Fruit fly (Drosophila melanogaster) whole organism, embryonic: ENCODE measurements around the gene da.
A peak's percentile ranks its signal among the peaks of the same experiment; 100 is the strongest.

Experiments
- Ada2b ChIP-seq: fragments of 200-800 bp; sonication (Bioruptor generic); IDR thresholded peaks from 2 replicates; pipeline ENCODE4 v1.3.6; 2022; ENCODE audit warnings: missing biosample characterization, missing genetic modification characterization
- Atf3 ChIP-seq: fragments of 200-800 bp; sonication (Bioruptor generic); optimal IDR thresholded peaks from 3 replicates; lab custom pipeline; 2016; ENCODE audit warnings: missing biosample characterization, missing genetic modification characterization
- Awh ChIP-seq: fragments of 200-800 bp; sonication (Bioruptor generic); IDR thresholded peaks from 2 replicates; pipeline ENCODE4, ENCODE4 v1.3.6; 2022; ENCODE audit warnings: missing biosample characterization, missing genetic modification characterization
- B-H2 ChIP-seq: fragments of 200-800 bp; sonication (Bioruptor generic); optimal IDR thresholded peaks from 2 replicates; lab custom pipeline; 2018; ENCODE audit warnings: missing biosample characterization, mild to moderate bottlenecking, missing genetic modification characterization
- CG10462 ChIP-seq: fragments of 200-800 bp; sonication (Bioruptor generic); optimal IDR thresholded peaks from 2 replicates; lab custom pipeline; 2016; ENCODE audit warnings: missing biosample characterization, missing genetic modification characterization
- CG11398 ChIP-seq: fragments of 200-800 bp; sonication (Bioruptor generic); optimal IDR thresholded peaks from 2 replicates; lab custom pipeline; 2016; ENCODE audit warnings: missing biosample characterization, missing genetic modification characterization
- CG11560 ChIP-seq: fragments of 200-800 bp; sonication (Bioruptor generic); IDR thresholded peaks from 3 replicates; pipeline ENCODE4 v1.3.6; 2022; ENCODE audit warnings: missing biosample characterization, missing genetic modification characterization
- CG11723 ChIP-seq: fragments of 200-800 bp; sonication (Bioruptor generic); optimal IDR thresholded peaks from 2 replicates; lab custom pipeline; 2017; ENCODE audit warnings: missing biosample characterization, mild to moderate bottlenecking, missing genetic modification characterization
- CG12299 ChIP-seq: fragments of 200-800 bp; sonication (Bioruptor generic); optimal IDR thresholded peaks from 2 replicates; lab custom pipeline; 2018; ENCODE audit warnings: missing biosample characterization, mild to moderate bottlenecking, missing genetic modification characterization
- CG13296 ChIP-seq: fragments of 200-800 bp; sonication (Bioruptor generic); optimal IDR thresholded peaks from 3 replicates; lab custom pipeline; 2018; ENCODE audit warnings: missing biosample characterization, mild to moderate bottlenecking, missing genetic modification characterization
- CG14441 ChIP-seq: fragments of 200-800 bp; sonication (Bioruptor generic); IDR thresholded peaks from 2 replicates; pipeline ENCODE4 v1.3.6; 2022; ENCODE audit warnings: missing biosample characterization, missing genetic modification characterization
- CG14860 ChIP-seq: fragments of 200-800 bp; sonication (Bioruptor generic); IDR thresholded peaks from 3 replicates; pipeline ENCODE4 v1.3.6; 2022; ENCODE audit warnings: missing biosample characterization, missing genetic modification characterization; ENCODE audit not compliant: partially characterized antibody
- CG15073 ChIP-seq: fragments of 200-800 bp; sonication (Bioruptor generic); optimal IDR thresholded peaks from 2 replicates; lab custom pipeline; 2016; ENCODE audit warnings: missing biosample characterization, missing genetic modification characterization
- CG15514 ChIP-seq: fragments of 200-800 bp; sonication (Bioruptor generic); optimal IDR thresholded peaks from 3 replicates; lab custom pipeline; 2017; ENCODE audit warnings: missing biosample characterization, missing genetic modification characterization, mild to moderate bottlenecking, moderate library complexity, missing genetic modification reagents
- CG33557 ChIP-seq: fragments of 200-800 bp; sonication (Bioruptor generic); optimal IDR thresholded peaks from 2 replicates; lab custom pipeline; 2019; ENCODE audit warnings: missing biosample characterization, mild to moderate bottlenecking, missing genetic modification characterization, moderate library complexity
- CG3847 ChIP-seq: fragments of 200-800 bp; sonication (Bioruptor generic); IDR thresholded peaks from 2 replicates; pipeline ENCODE4 v1.3.6; 2022; ENCODE audit warnings: missing biosample characterization, missing genetic modification characterization
- CG42726 ChIP-seq: fragments of 200-800 bp; sonication (Bioruptor generic); IDR thresholded peaks from 2 replicates; pipeline ENCODE4 v1.3.6; 2022; ENCODE audit warnings: missing biosample characterization, missing genetic modification characterization; ENCODE audit not compliant: partially characterized antibody
- CG8388 ChIP-seq: fragments of 200-800 bp; sonication (Bioruptor generic); optimal IDR thresholded peaks from 2 replicates; lab custom pipeline; 2019; ENCODE audit warnings: missing biosample characterization, mild to moderate bottlenecking, missing genetic modification characterization, moderate library complexity
- CG9817 ChIP-seq: fragments of 200-800 bp; sonication (Bioruptor generic); optimal IDR thresholded peaks from 2 replicates; lab custom pipeline; 2018; ENCODE audit warnings: missing biosample characterization, mild to moderate bottlenecking, missing genetic modification characterization, moderate library complexity
- D19A ChIP-seq: fragments of 200-800 bp; optimal IDR thresholded peaks from 3 replicates; lab custom pipeline; 2019; ENCODE audit warnings: missing biosample characterization, mild to moderate bottlenecking, missing genetic modification characterization, moderate library complexity
- Dek ChIP-seq: fragments of 200-800 bp; sonication (Bioruptor generic); optimal IDR thresholded peaks from 3 replicates; lab custom pipeline; 2019; ENCODE audit warnings: missing biosample characterization, mild to moderate bottlenecking, missing genetic modification characterization, moderate library complexity
- Drgx ChIP-seq: fragments of 200-800 bp; sonication (Bioruptor generic); IDR thresholded peaks from 2 replicates; pipeline ENCODE4 v1.3.6; 2022; ENCODE audit warnings: missing biosample characterization, missing genetic modification characterization
- E2f1 ChIP-seq: fragments of 200-800 bp; sonication (Bioruptor generic); IDR thresholded peaks from 2 replicates; pipeline ENCODE4 v1.3.6; 2022; ENCODE audit warnings: missing biosample characterization, missing genetic modification characterization
- HLH3B ChIP-seq: fragments of 200-800 bp; sonication (Bioruptor generic); IDR thresholded peaks from 2 replicates; pipeline ENCODE4 v1.3.6; 2022; ENCODE audit warnings: missing biosample characterization, missing genetic modification characterization
- Hr39 ChIP-seq: fragments of >200 bp; optimal IDR thresholded peaks from 2 replicates; lab custom pipeline; 2017
- Kr ChIP-seq: fragments of 200-800 bp; sonication (Bioruptor generic); optimal IDR thresholded peaks from 2 replicates; lab custom pipeline; 2017; ENCODE audit warnings: missing biosample characterization, mild to moderate bottlenecking, missing genetic modification characterization
- Med ChIP-seq: fragments of 200-800 bp; sonication (Bioruptor generic); peaks from one replicate; lab custom pipeline; 2016; ENCODE audit warnings: missing biosample characterization, missing genetic modification characterization, mild to moderate bottlenecking, inconsistent platforms, moderate library complexity
- Oli ChIP-seq: fragments of 200-800 bp; sonication (Bioruptor generic); optimal IDR thresholded peaks from 2 replicates; lab custom pipeline; 2018; ENCODE audit warnings: missing biosample characterization, mild to moderate bottlenecking, missing genetic modification characterization, moderate library complexity
- Ptx1 ChIP-seq: fragments of 200-800 bp; sonication (Bioruptor generic); IDR thresholded peaks from 2 replicates; pipeline ENCODE4 v1.3.6; 2022; ENCODE audit warnings: missing biosample characterization, missing genetic modification characterization
- Side ChIP-seq: fragments of 200-800 bp; sonication (Bioruptor generic); optimal IDR thresholded peaks from 2 replicates; lab custom pipeline; 2016; ENCODE audit warnings: missing biosample characterization, missing genetic modification characterization
- Sry-β ChIP-seq: fragments of 200-800 bp; sonication (Bioruptor generic); optimal IDR thresholded peaks from 2 replicates; lab custom pipeline; 2018; ENCODE audit warnings: missing biosample characterization, mild to moderate bottlenecking, missing genetic modification characterization, moderate library complexity
- Xbp1 ChIP-seq: fragments of 200-800 bp; sonication (Bioruptor generic); optimal IDR thresholded peaks from 3 replicates; lab custom pipeline; 2016; ENCODE audit warnings: missing biosample characterization, mild to moderate bottlenecking, missing genetic modification characterization
- ap ChIP-seq: fragments of 200-800 bp; sonication (Bioruptor generic); IDR thresholded peaks from 2 replicates; pipeline ENCODE4 v1.3.6; 2022; ENCODE audit warnings: missing biosample characterization, missing genetic modification characterization
- ara ChIP-seq: fragments of 200-800 bp; sonication (Bioruptor generic); IDR thresholded peaks from 2 replicates; pipeline ENCODE4 v1.3.6; 2022; ENCODE audit warnings: missing biosample characterization, missing genetic modification characterization
- cg ChIP-seq: fragments of 200-800 bp; sonication (Bioruptor generic); optimal IDR thresholded peaks from 3 replicates; lab custom pipeline; 2019; ENCODE audit warnings: missing biosample characterization, mild to moderate bottlenecking, missing genetic modification characterization, moderate library complexity
- crp ChIP-seq, 2 experiments: fragments of 200-800 bp; sonication (Bioruptor generic); optimal IDR thresholded peaks; 2 replicates in 1 of 2; 3 replicates in 1 of 2; lab custom pipeline; 2017; ENCODE audit warnings: missing biosample characterization in 2 of 2, missing genetic modification characterization in 2 of 2, mild to moderate bottlenecking in 1 of 2, moderate library complexity in 1 of 2
- dimm ChIP-seq: fragments of 200-800 bp; sonication (Bioruptor generic); IDR thresholded peaks from 2 replicates; pipeline ENCODE4 v1.3.6; 2022; ENCODE audit warnings: missing biosample characterization, missing genetic modification characterization
- exex ChIP-seq: fragments of 200-800 bp; sonication (Bioruptor generic); optimal IDR thresholded peaks from 4 replicates; lab custom pipeline; 2018; ENCODE audit warnings: missing biosample characterization, mild to moderate bottlenecking, missing genetic modification characterization, moderate library complexity
- eyg ChIP-seq: fragments of 200-800 bp; sonication (Bioruptor generic); optimal IDR thresholded peaks from 3 replicates; lab custom pipeline; 2016; ENCODE audit warnings: missing biosample characterization, missing genetic modification characterization
- fd64A ChIP-seq: fragments of 200-800 bp; sonication (Bioruptor generic); optimal IDR thresholded peaks from 3 replicates; lab custom pipeline; 2018; ENCODE audit warnings: missing biosample characterization, mild to moderate bottlenecking, missing genetic modification characterization
- gce ChIP-seq: fragments of 200-800 bp; sonication (Bioruptor generic); IDR thresholded peaks from 3 replicates; pipeline ENCODE4 v1.3.6; 2022; ENCODE audit warnings: missing biosample characterization, missing genetic modification characterization
- gsb ChIP-seq: fragments of 200-800 bp; sonication (Bioruptor generic); IDR thresholded peaks from 2 replicates; pipeline ENCODE4 v1.3.6; 2022; ENCODE audit warnings: missing biosample characterization, missing genetic modification characterization
- gt ChIP-seq: fragments of 200-800 bp; sonication (Bioruptor generic); IDR thresholded peaks from 2 replicates; pipeline ENCODE4 v1.3.6; 2022; ENCODE audit warnings: missing biosample characterization, missing genetic modification characterization
- kni ChIP-seq: fragments of 200-800 bp; sonication (Bioruptor generic); optimal IDR thresholded peaks from 3 replicates; lab custom pipeline; 2017; ENCODE audit warnings: mild to moderate bottlenecking, missing biosample characterization, missing genetic modification reagents, missing genetic modification characterization
- lola ChIP-seq, 3 experiments: fragments of >200 bp in 2 of 3; fragments of 200-800 bp in 1 of 3; sonication (Bioruptor generic) in 1 of 3; optimal IDR thresholded peaks; 2 replicates each; lab custom pipeline; 2017 to 2019; ENCODE audit warnings: missing biosample characterization in 3 of 3, missing genetic modification characterization in 3 of 3, mild to moderate bottlenecking in 1 of 3, moderate library complexity in 1 of 3
- p53 ChIP-seq: fragments of 200-800 bp; sonication (Bioruptor generic); optimal IDR thresholded peaks from 2 replicates; lab custom pipeline; 2016; ENCODE audit warnings: missing biosample characterization, missing genetic modification characterization
- pum ChIP-seq: fragments of 200-800 bp; sonication (Bioruptor generic); optimal IDR thresholded peaks from 2 replicates; lab custom pipeline; 2016; ENCODE audit warnings: missing biosample characterization, missing genetic modification characterization
- schlank ChIP-seq: fragments of 200-800 bp; sonication (Bioruptor generic); optimal IDR thresholded peaks from 2 replicates; lab custom pipeline; 2018; ENCODE audit warnings: missing biosample characterization, mild to moderate bottlenecking, missing genetic modification characterization
- so ChIP-seq: fragments of 200-800 bp; sonication (Bioruptor generic); IDR thresholded peaks from 3 replicates; pipeline ENCODE4 v1.3.6; 2022; ENCODE audit warnings: missing biosample characterization, missing genetic modification characterization
- zen ChIP-seq: fragments of 200-800 bp; sonication (Bioruptor generic); optimal IDR thresholded peaks from 3 replicates; lab custom pipeline; 2018; ENCODE audit warnings: missing biosample characterization, mild to moderate bottlenecking, missing genetic modification characterization, moderate library complexity

Gene da

dm6 chr2L:10386208-10386805, 1.6 kb upstream of the da start, which contains the start of the genes Cdk1 and mRpS7 (continued):
- TF ChIP-seq kni, result no peak
- TF ChIP-seq CG3847 (GFP tag; lab: Robert Waterston, UW), result peak; percentile 51; the same call in 1 of the 2 replicates
- TF ChIP-seq dimm (GFP tag; lab: Robert Waterston, UW), result no peak
- no peak for TF ChIP-seq CG15073 (GFP tag; lab: Kevin White, UChicago)
- TF ChIP-seq Dek, result peak; percentile 81
- no peak for TF ChIP-seq gt
- TF ChIP-seq CG14441 (GFP tag; lab: Robert Waterston, UW), result peak; percentile 74
- TF ChIP-seq crp (GFP tag; optimal IDR thresholded peaks at IDR 0.05; lab: Kevin White, UChicago), result peak in 1 of 2 experiments; percentile 35
- TF ChIP-seq pum, result peak; percentile 56
- TF ChIP-seq CG11560, result no peak
- TF ChIP-seq ap (GFP tag; lab: Robert Waterston, UW), result 0 out of 2 replicates have a peak, but pooled peaks have one; percentile 40
- peak; percentile 18 for TF ChIP-seq Side
- peak; percentile 77 for TF ChIP-seq Xbp1
- no peak for TF ChIP-seq fd64A
- TF ChIP-seq CG12299 (tag; lab: Kevin White, UChicago), result peak; percentile 32
- peak; percentile 39 for TF ChIP-seq exex (tag; lab: Kevin White, UChicago)
- peak; percentile 79 for TF ChIP-seq CG8388 (GFP tag; lab: Kevin White, UChicago)
- TF ChIP-seq CG11723, result peak; percentile 86
- TF ChIP-seq Oli (tag; lab: Kevin White, UChicago), result peak; percentile 77
- no peak for TF ChIP-seq p53
- peak; percentile 68 for TF ChIP-seq CG15514 (GFP tag; lab: Kevin White, UChicago)
- TF ChIP-seq so, result 0 out of 3 replicates have a peak, but pooled peaks have one; percentile 34
- peak; percentile 86 for TF ChIP-seq Med
- no peak for TF ChIP-seq CG11398 (GFP tag; lab: Kevin White, UChicago)
- peak; percentile 56 for TF ChIP-seq E2f1
- TF ChIP-seq cg (GFP tag; lab: Kevin White, UChicago), result no peak
- peak; percentile 65 for TF ChIP-seq Ptx1 (GFP tag; lab: Robert Waterston, UW)
- no peak for TF ChIP-seq Kr (GFP tag; lab: Kevin White, UChicago)
- TF ChIP-seq HLH3B (GFP tag; lab: Robert Waterston, UW), result no peak
- no peak for TF ChIP-seq schlank (tag; lab: Kevin White, UChicago)
- peak; percentile 40 for TF ChIP-seq CG33557 (GFP tag; lab: Kevin White, UChicago)
- TF ChIP-seq B-H2 (GFP tag; lab: Kevin White, UChicago), result peak; percentile 26
- TF ChIP-seq CG13296, result peak; percentile 54
- peak; percentile 67; the same call in 1 of the 3 replicates for TF ChIP-seq gce (GFP tag; lab: Robert Waterston, UW)
- no peak for TF ChIP-seq ara (GFP tag; lab: Robert Waterston, UW)
- TF ChIP-seq gsb (GFP tag; lab: Robert Waterston, UW), result 0 out of 2 replicates have a peak, but pooled peaks have one; percentile 32
- no peak for TF ChIP-seq Hr39
- TF ChIP-seq Sry-β, result no peak
- no peak for TF ChIP-seq eyg (GFP tag; lab: Kevin White, UChicago)
- TF ChIP-seq CG9817, result peak; percentile 68
- TF ChIP-seq CG14860, result no peak
- TF ChIP-seq lola (GFP tag; optimal IDR thresholded peaks at IDR 0.05; lab: Kevin White, UChicago), result peak in 1 of 3 experiments; percentile 72
- peak; percentile 50; the same call in 1 of the 2 replicates for TF ChIP-seq Ada2b (GFP tag; lab: Robert Waterston, UW)
- TF ChIP-seq CG42726 (GFP tag; lab: Robert Waterston, UW), result no peak
- peak; percentile 68 for TF ChIP-seq D19A (tag; lab: Kevin White, UChicago)
- peak; percentile 70 for TF ChIP-seq zen (tag; lab: Kevin White, UChicago)
- TF ChIP-seq Awh, result peak; percentile 54; the same call in 1 of the 2 replicates
- TF ChIP-seq CG10462 (GFP tag; lab: Kevin White, UChicago), result peak; percentile 46
- TF ChIP-seq Drgx (GFP tag; lab: Robert Waterston, UW), result peak; percentile 53; the same call in 1 of the 2 replicates
- TF ChIP-seq Atf3 (GFP tag; lab: Kevin White, UChicago), result peak; percentile 68
